Worm (Caenorhabditis elegans) whole organism, L1 larva: Measurements from ENCODE around the gene srx-112.

Experiments used
- Y116A8C.19 ChIP-seq: sonication (generic microtip); optimal IDR thresholded peaks from 2 replicates; lab custom pipeline; 2016; ENCODE audit warnings: missing compliant biosample characterization, missing genetic modification characterization, borderline replicate concordance
- alr-1 ChIP-seq: fragments of 200-800 bp; sonication (Bioruptor generic); optimal IDR thresholded peaks from 2 replicates; lab custom pipeline; 2018; ENCODE audit warnings: borderline replicate concordance, mild to moderate bottlenecking, missing genetic modification characterization, missing compliant biosample characterization
- ama-1 ChIP-seq: fragments of 150-350 bp; optimal IDR thresholded peaks from 2 replicates; lab custom pipeline; 2014
- ceh-63 ChIP-seq: fragments of 200-800 bp; sonication (Bioruptor generic); optimal IDR thresholded peaks from 2 replicates; lab custom pipeline; 2018; ENCODE audit warnings: mild to moderate bottlenecking, missing genetic modification characterization, missing compliant biosample characterization
- ceh-82 ChIP-seq, 3 experiments: fragments of 150-350 bp in 1 of 3; sonication (generic microtip) in 2 of 3; optimal IDR thresholded peaks; 2 replicates each; lab custom pipeline; 2014 to 2017; ENCODE audit warnings: missing biosample characterization in 3 of 3, missing genetic modification characterization in 3 of 3
- ceh-90 ChIP-seq: sonication (generic microtip); optimal IDR thresholded peaks from 2 replicates; lab custom pipeline; 2016; ENCODE audit warnings: missing genetic modification characterization, missing compliant biosample characterization
- ces-1 ChIP-seq: fragments of 150-350 bp; optimal IDR thresholded peaks from 2 replicates; lab custom pipeline; 2014; ENCODE audit warnings: missing biosample characterization, missing genetic modification reagents, missing genetic modification characterization
- dpl-1 ChIP-seq, 3 experiments: fragments of 150-350 bp in 2 of 3; sonication (generic microtip) in 1 of 3; optimal IDR thresholded peaks; 2 replicates each; lab custom pipeline; 2014 to 2017; ENCODE audit warnings: missing biosample characterization in 3 of 3, missing genetic modification characterization in 3 of 3, missing genetic modification reagents in 3 of 3
- dsc-1 ChIP-seq: sonication (generic microtip); optimal IDR thresholded peaks from 2 replicates; lab custom pipeline; 2016; ENCODE audit warnings: mild to moderate bottlenecking, missing genetic modification characterization, missing compliant biosample characterization
- efl-3 ChIP-seq: fragments of 200-800 bp; sonication (Bioruptor generic); optimal IDR thresholded peaks from 2 replicates; lab custom pipeline; 2018; ENCODE audit warnings: mild to moderate bottlenecking, missing genetic modification characterization, missing compliant biosample characterization
- egl-13 ChIP-seq: sonication (generic microtip); optimal IDR thresholded peaks from 2 replicates; lab custom pipeline; 2016; ENCODE audit warnings: missing genotype, missing genetic modification reagents, missing genetic modification characterization, missing compliant biosample characterization
- elt-2 ChIP-seq: sonication (generic microtip); optimal IDR thresholded peaks from 2 replicates; lab custom pipeline; 2016; ENCODE audit warnings: missing genetic modification characterization, mild to moderate bottlenecking, inconsistent platforms, missing compliant biosample characterization, missing genetic modification reagents
- grh-1 ChIP-seq: fragments of 200-800 bp; sonication (Bioruptor generic); IDR thresholded peaks from 2 replicates; pipeline ENCODE4 v1.3.6; 2022; ENCODE audit warnings: missing genetic modification reagents, missing genetic modification characterization, missing compliant biosample characterization
- hpl-2 ChIP-seq: fragments of 150-350 bp; optimal IDR thresholded peaks from 2 replicates; lab custom pipeline; 2014; ENCODE audit warnings: missing biosample characterization, missing genetic modification reagents, missing genetic modification characterization
- jun-1 ChIP-seq: fragments of 150-350 bp; optimal IDR thresholded peaks from 2 replicates; lab custom pipeline; 2014; ENCODE audit warnings: missing biosample characterization, missing genetic modification reagents, missing genetic modification characterization
- lin-13 ChIP-seq: fragments of 150-350 bp; optimal IDR thresholded peaks from 2 replicates; lab custom pipeline; 2014; ENCODE audit warnings: missing biosample characterization, missing genetic modification reagents, missing genetic modification characterization
- lin-14 ChIP-seq: fragments of 200-800 bp; sonication (Bioruptor generic); optimal IDR thresholded peaks from 2 replicates; lab custom pipeline; 2018; ENCODE audit warnings: mild to moderate bottlenecking, missing genetic modification characterization, moderate library complexity, missing compliant biosample characterization
- lin-35 ChIP-seq, 2 experiments: fragments of 150-350 bp; optimal IDR thresholded peaks; 2 replicates each; lab custom pipeline; 2014; ENCODE audit warnings: missing biosample characterization in 2 of 2, missing genetic modification characterization in 2 of 2, missing genetic modification reagents in 2 of 2
- lir-3 ChIP-seq: sonication (generic microtip); optimal IDR thresholded peaks from 2 replicates; lab custom pipeline; 2016; ENCODE audit warnings: mild to moderate bottlenecking, missing genetic modification characterization, moderate library complexity, missing compliant biosample characterization; ENCODE audit not compliant: poor library complexity
- lsy-2 ChIP-seq, 2 experiments: fragments of 150-350 bp; optimal IDR thresholded peaks; 2 replicates each; lab custom pipeline; 2014; ENCODE audit warnings: missing biosample characterization in 2 of 2, missing genetic modification characterization in 2 of 2
- mdl-1 ChIP-seq, 2 experiments: fragments of 150-350 bp; optimal IDR thresholded peaks; 2 replicates each; lab custom pipeline; 2014 to 2017; ENCODE audit warnings: missing biosample characterization in 2 of 2, missing genetic modification characterization in 2 of 2, inconsistent platforms in 1 of 2
- mef-2 ChIP-seq: fragments of 150-350 bp; optimal IDR thresholded peaks from 2 replicates; lab custom pipeline; 2014; ENCODE audit warnings: missing biosample characterization, missing genetic modification characterization
- mep-1 ChIP-seq: fragments of 150-350 bp; optimal IDR thresholded peaks from 2 replicates; lab custom pipeline; 2014; ENCODE audit warnings: missing biosample characterization, missing genetic modification characterization
- nhr-12 ChIP-seq: sonication (generic microtip); optimal IDR thresholded peaks from 2 replicates; lab custom pipeline; 2017; ENCODE audit warnings: missing biosample characterization, missing genetic modification characterization
- nhr-19 ChIP-seq: fragments of 200-800 bp; sonication (Bioruptor generic); conservative IDR thresholded peaks from 2 replicates; pipeline ENCODE4 v1.3.6; 2022; ENCODE audit warnings: missing genetic modification characterization, missing compliant biosample characterization
- nhr-20 ChIP-seq: sonication (generic microtip); optimal IDR thresholded peaks from 2 replicates; lab custom pipeline; 2016; ENCODE audit warnings: mild to moderate bottlenecking, missing genetic modification characterization, missing compliant biosample characterization
- nhr-71 ChIP-seq: sonication (generic microtip); optimal IDR thresholded peaks from 2 replicates; lab custom pipeline; 2016; ENCODE audit warnings: mild to moderate bottlenecking, missing genetic modification characterization, moderate library complexity, missing compliant biosample characterization
- nhr-76 ChIP-seq: sonication (generic microtip); optimal IDR thresholded peaks from 2 replicates; lab custom pipeline; 2017; ENCODE audit warnings: missing biosample characterization, missing genetic modification characterization
- nhr-85 ChIP-seq: sonication (generic microtip); peaks from one replicate; lab custom pipeline; 2016; ENCODE audit warnings: missing genetic modification characterization, inconsistent platforms, missing compliant biosample characterization
- nhr-90 ChIP-seq: sonication (generic microtip); optimal IDR thresholded peaks from 2 replicates; lab custom pipeline; 2016; ENCODE audit warnings: mild to moderate bottlenecking, missing genetic modification characterization, missing compliant biosample characterization; ENCODE audit not compliant: poor library complexity
- pax-3 ChIP-seq: fragments of 200-800 bp; sonication (Bioruptor generic); optimal IDR thresholded peaks from 2 replicates; lab custom pipeline; 2018; ENCODE audit warnings: mild to moderate bottlenecking, missing genetic modification characterization, moderate library complexity, missing compliant biosample characterization
- pqm-1 ChIP-seq: sonication (generic microtip); optimal IDR thresholded peaks from 3 replicates; lab custom pipeline; 2017; ENCODE audit warnings: missing biosample characterization, missing genetic modification characterization
- sox-4 ChIP-seq: sonication (generic microtip); optimal IDR thresholded peaks from 2 replicates; lab custom pipeline; 2016; ENCODE audit warnings: missing genetic modification characterization, missing compliant biosample characterization
- sptf-1 ChIP-seq: fragments of 150-350 bp; optimal IDR thresholded peaks from 2 replicates; lab custom pipeline; 2014; ENCODE audit warnings: missing biosample characterization, missing genetic modification characterization
- sup-37 ChIP-seq: fragments of 200-800 bp; sonication (Bioruptor generic); optimal IDR thresholded peaks from 2 replicates; lab custom pipeline; 2018; ENCODE audit warnings: mild to moderate bottlenecking, missing genetic modification characterization, missing compliant biosample characterization
- swsn-7 ChIP-seq: sonication (generic microtip); optimal IDR thresholded peaks from 2 replicates; lab custom pipeline; 2016; ENCODE audit warnings: missing genetic modification characterization, missing compliant biosample characterization
- tlp-1 ChIP-seq: fragments of 150-350 bp; optimal IDR thresholded peaks from 2 replicates; lab custom pipeline; 2014; ENCODE audit warnings: missing biosample characterization, missing genetic modification characterization
- unc-30 ChIP-seq: sonication (generic microtip); optimal IDR thresholded peaks from 2 replicates; lab custom pipeline; 2017; ENCODE audit warnings: missing biosample characterization, missing genetic modification characterization
- unc-86 ChIP-seq: sonication (generic microtip); optimal IDR thresholded peaks from 2 replicates; lab custom pipeline; 2016; ENCODE audit warnings: missing genetic modification characterization, missing compliant biosample characterization
- vab-15 ChIP-seq: sonication (generic microtip); optimal IDR thresholded peaks from 2 replicates; lab custom pipeline; 2017; ENCODE audit warnings: missing genotype, mild to moderate bottlenecking, missing genetic modification characterization, missing compliant biosample characterization
- xbp-1 ChIP-seq: sonication (generic microtip); optimal IDR thresholded peaks from 2 replicates; lab custom pipeline; 2016; ENCODE audit warnings: missing genetic modification characterization, missing compliant biosample characterization

The srx-112 gene

DNA sequence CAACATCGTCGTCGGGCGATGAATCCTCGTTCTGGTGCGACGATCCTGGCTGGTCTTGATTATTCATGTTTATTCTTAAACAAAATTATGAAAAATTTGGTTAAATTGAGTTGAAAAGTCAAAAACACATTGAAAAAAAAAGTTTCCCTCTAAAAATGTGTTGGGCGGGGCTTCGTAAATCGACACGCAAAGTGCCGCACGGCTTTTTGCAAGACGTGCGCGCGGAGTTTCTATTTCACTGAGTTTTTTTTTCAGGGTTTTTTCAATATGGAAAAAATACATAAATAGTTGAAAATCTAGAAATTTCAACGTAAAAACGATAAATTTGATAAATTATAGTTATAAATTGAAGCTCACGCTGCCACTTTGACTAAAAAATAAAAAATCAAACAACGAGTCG is 43.7 kb upstream of the srx-112 start, which contains the start of gene F54D10.5 (continued):
- TF ChIP-seq xbp-1 (tag; lab: Kevin White, UChicago): peak; percentile 81
- peak; percentile 95 for TF ChIP-seq dpl-1 (GFP tag; optimal IDR thresholded peaks at IDR 0.05; lab: Kevin White, UChicago)
- TF ChIP-seq elt-2: peak; percentile 73
- peak; percentile 89 for TF ChIP-seq nhr-85 (tag; lab: Kevin White, UChicago)
- TF ChIP-seq nhr-12 (tag; lab: Kevin White, UChicago): no peak
- no peak for TF ChIP-seq pqm-1

DNA sequence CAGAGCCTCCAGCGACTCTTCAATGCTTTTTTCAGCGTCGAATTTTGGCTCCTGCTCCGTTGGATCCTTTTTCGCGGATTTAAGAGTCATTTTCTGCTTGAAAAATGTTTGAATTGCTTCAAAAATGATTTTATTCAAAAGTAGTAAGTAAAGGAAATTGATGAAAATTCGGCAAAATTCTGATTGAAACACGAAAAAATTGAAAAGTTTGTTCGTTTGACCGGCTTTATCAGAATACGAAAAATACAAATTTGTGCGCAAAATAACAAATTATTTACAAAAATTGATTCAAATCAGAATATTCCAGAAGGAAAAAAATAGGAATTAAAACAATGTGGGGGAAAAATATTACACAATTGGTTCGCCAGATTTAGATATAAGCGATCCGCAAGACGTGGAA is 42.6 kb upstream of the srx-112 start, which contains the start of gene F54D10.4:
F54D10.4 (minus strand) TSS at position 101 of the 400 bp plus-strand sequence.
- no peak for TF ChIP-seq grh-1 (GFP tag; lab: Robert Waterston, UW)
- TF ChIP-seq ama-1 (lab: Kevin White, UChicago): no peak
- no peak for TF ChIP-seq unc-86
- TF ChIP-seq nhr-19: no peak
- no peak for TF ChIP-seq unc-30 (tag; lab: Kevin White, UChicago)
- TF ChIP-seq nhr-85 (tag; lab: Kevin White, UChicago): no peak
- TF ChIP-seq dsc-1 (tag; lab: Kevin White, UChicago): no peak
- TF ChIP-seq sptf-1: no peak
- no peak for TF ChIP-seq lin-13 (GFP tag; lab: Kevin White, UChicago)
- no peak for TF ChIP-seq nhr-71 (tag; lab: Kevin White, UChicago)
- no peak for TF ChIP-seq mdl-1 (tag; optimal IDR thresholded peaks at IDR 0.05; lab: Kevin White, UChicago)
- no peak for TF ChIP-seq nhr-90 (tag; lab: Kevin White, UChicago)
- TF ChIP-seq nhr-76 (tag; lab: Kevin White, UChicago): no peak
- TF ChIP-seq Y116A8C.19 (tag; lab: Kevin White, UChicago): no peak
- TF ChIP-seq sox-4 (tag; lab: Kevin White, UChicago): no peak
- TF ChIP-seq sup-37 (GFP tag; lab: Kevin White, UChicago): no peak
- TF ChIP-seq lin-14 (GFP tag; lab: Kevin White, UChicago): no peak
- TF ChIP-seq lir-3 (tag; lab: Kevin White, UChicago): no peak
- no peak for TF ChIP-seq alr-1

ce11 chrII:3805518-3805917 is 41.1 kb upstream of the srx-112 start:
- no peak for TF ChIP-seq dsc-1 (tag; lab: Kevin White, UChicago)
- TF ChIP-seq elt-2: no peak
- no peak for TF ChIP-seq swsn-7 (tag; lab: Kevin White, UChicago)
- no peak for TF ChIP-seq ceh-90 (tag; lab: Kevin White, UChicago)
- no peak for TF ChIP-seq lsy-2 (tag; optimal IDR thresholded peaks at IDR 0.05; lab: Kevin White, UChicago)
- no peak for TF ChIP-seq ama-1 (lab: Kevin White, UChicago)
- no peak for TF ChIP-seq jun-1 (tag; lab: Kevin White, UChicago)
- TF ChIP-seq ceh-82 (tag; optimal IDR thresholded peaks at IDR 0.05; lab: Kevin White, UChicago): no peak
- TF ChIP-seq hpl-2 (GFP tag; lab: Kevin White, UChicago): no peak
- no peak for TF ChIP-seq ceh-63 (GFP tag; lab: Kevin White, UChicago)
- TF ChIP-seq nhr-90 (tag; lab: Kevin White, UChicago): no peak
- TF ChIP-seq, all 84 proteins: peak for 0

DNA sequence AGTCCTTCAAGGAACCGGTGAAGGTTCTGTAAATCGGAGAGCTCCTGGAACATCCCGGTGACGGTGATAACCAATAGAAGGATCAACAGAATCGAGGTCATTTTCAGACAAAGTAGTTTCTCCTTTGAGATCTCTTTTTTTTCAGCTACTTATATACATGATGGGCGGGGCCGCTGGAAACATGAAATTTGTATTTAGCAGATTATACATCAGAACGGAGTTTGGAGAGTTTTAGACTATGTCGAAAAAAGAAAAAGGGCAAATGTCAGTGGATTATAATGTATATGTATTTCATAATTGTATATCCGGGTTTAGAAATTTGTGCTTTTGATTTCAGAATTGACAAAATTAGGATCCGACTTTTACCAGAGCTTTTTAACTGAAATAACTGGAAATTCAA is 38.8 kb upstream of the srx-112 start, which contains the start of gene ins-32:
ins-32 (minus strand) TSS at position 101 of the 400 bp plus-strand sequence.
- TF ChIP-seq mep-1 (tag; lab: Kevin White, UChicago) (no peak), mef-2 (no peak), ces-1 (no peak), nhr-20 (tag; lab: Kevin White, UChicago) (no peak), nhr-90 (tag; lab: Kevin White, UChicago) (no peak), alr-1 (no peak), vab-15 (tag; lab: Kevin White, UChicago) (no peak), egl-13 (tag; lab: Kevin White, UChicago) (no peak), tlp-1 (tag; lab: Kevin White, UChicago) (no peak), unc-86 (no peak), pax-3 (tag; lab: Kevin White, UChicago) (no peak), lin-35 (GFP tag; optimal IDR thresholded peaks at IDR 0.05; lab: Kevin White, UChicago) (no peak), efl-3 (GFP tag; lab: Kevin White, UChicago) (no peak), lsy-2 (tag; optimal IDR thresholded peaks at IDR 0.05; lab: Kevin White, UChicago) (no peak)
